Worm (Caenorhabditis elegans) whole organism, L1 larva: ENCODE results near the gene T07F10.3.

ENCODE experiments used
- C34B4.2 ChIP-seq: sonication (generic microtip); optimal IDR thresholded peaks from 2 replicates; lab custom pipeline; 2017; ENCODE audit warnings: mild to moderate bottlenecking, missing genetic modification characterization, missing compliant biosample characterization
- Y116A8C.19 ChIP-seq: sonication (generic microtip); optimal IDR thresholded peaks from 2 replicates; lab custom pipeline; 2016; ENCODE audit warnings: missing compliant biosample characterization, missing genetic modification characterization, borderline replicate concordance
- aha-1 ChIP-seq: fragments of 150-350 bp; optimal IDR thresholded peaks from 2 replicates; lab custom pipeline; 2014; ENCODE audit warnings: missing biosample characterization, missing genetic modification characterization
- aly-2 ChIP-seq: fragments of 150-350 bp; optimal IDR thresholded peaks from 2 replicates; lab custom pipeline; 2014; ENCODE audit warnings: missing biosample characterization, missing genetic modification characterization
- ceh-63 ChIP-seq: fragments of 200-800 bp; sonication (Bioruptor generic); optimal IDR thresholded peaks from 2 replicates; lab custom pipeline; 2018; ENCODE audit warnings: mild to moderate bottlenecking, missing genetic modification characterization, missing compliant biosample characterization
- ceh-8 ChIP-seq: fragments of 200-800 bp; sonication (Bioruptor generic); optimal IDR thresholded peaks from 2 replicates; lab custom pipeline; 2018; ENCODE audit warnings: mild to moderate bottlenecking, missing genetic modification characterization, moderate library complexity, missing compliant biosample characterization
- ceh-88 ChIP-seq: fragments of 200-800 bp; sonication (Bioruptor generic); IDR thresholded peaks from 2 replicates; pipeline ENCODE4 v1.3.6; 2022; ENCODE audit warnings: missing genetic modification characterization, missing compliant biosample characterization
- ceh-90 ChIP-seq: sonication (generic microtip); optimal IDR thresholded peaks from 2 replicates; lab custom pipeline; 2016; ENCODE audit warnings: missing genetic modification characterization, missing compliant biosample characterization
- dpl-1 ChIP-seq, 3 experiments: fragments of 150-350 bp in 2 of 3; sonication (generic microtip) in 1 of 3; optimal IDR thresholded peaks; 2 replicates each; lab custom pipeline; 2014 to 2017; ENCODE audit warnings: missing biosample characterization in 3 of 3, missing genetic modification characterization in 3 of 3, missing genetic modification reagents in 3 of 3
- efl-1 ChIP-seq, 4 experiments: fragments of 150-350 bp; optimal IDR thresholded peaks in 3 of 4; peaks in 1 of 4; 1 replicate in 1 of 4; 2 replicates in 3 of 4; lab custom pipeline; 2014; ENCODE audit warnings: missing biosample characterization in 2 of 4, missing genetic modification characterization in 2 of 4, missing genetic modification reagents in 2 of 4
- egl-13 ChIP-seq: sonication (generic microtip); optimal IDR thresholded peaks from 2 replicates; lab custom pipeline; 2016; ENCODE audit warnings: missing genotype, missing genetic modification reagents, missing genetic modification characterization, missing compliant biosample characterization
- egl-27 ChIP-seq, 2 experiments: fragments of 150-350 bp in 1 of 2; sonication (generic microtip); optimal IDR thresholded peaks; 3 replicates each; lab custom pipeline; 2017 to 2018; ENCODE audit warnings: missing biosample characterization in 2 of 2, missing genetic modification characterization in 2 of 2, missing genetic modification reagents in 2 of 2
- elt-2 ChIP-seq: sonication (generic microtip); optimal IDR thresholded peaks from 2 replicates; lab custom pipeline; 2016; ENCODE audit warnings: missing genetic modification characterization, mild to moderate bottlenecking, inconsistent platforms, missing compliant biosample characterization, missing genetic modification reagents
- fkh-8 ChIP-seq: sonication (generic microtip); optimal IDR thresholded peaks from 2 replicates; lab custom pipeline; 2016; ENCODE audit warnings: mild to moderate bottlenecking, missing genetic modification characterization, missing compliant biosample characterization
- fos-1 ChIP-seq: fragments of 150-350 bp; optimal IDR thresholded peaks from 2 replicates; lab custom pipeline; 2014; ENCODE audit warnings: missing biosample characterization, missing genetic modification characterization
- hlh-4 ChIP-seq: sonication (generic microtip); optimal IDR thresholded peaks from 2 replicates; lab custom pipeline; 2016; ENCODE audit warnings: mild to moderate bottlenecking, missing genetic modification characterization, missing compliant biosample characterization
- hpl-2 ChIP-seq: fragments of 150-350 bp; optimal IDR thresholded peaks from 2 replicates; lab custom pipeline; 2014; ENCODE audit warnings: missing biosample characterization, missing genetic modification reagents, missing genetic modification characterization
- isw-1 ChIP-seq: fragments of 200-800 bp; sonication (Bioruptor generic); IDR thresholded peaks from 2 replicates; pipeline ENCODE4 v1.3.6; 2022; ENCODE audit warnings: missing genetic modification characterization, missing compliant biosample characterization
- jun-1 ChIP-seq: fragments of 150-350 bp; optimal IDR thresholded peaks from 2 replicates; lab custom pipeline; 2014; ENCODE audit warnings: missing biosample characterization, missing genetic modification reagents, missing genetic modification characterization
- lin-13 ChIP-seq: fragments of 150-350 bp; optimal IDR thresholded peaks from 2 replicates; lab custom pipeline; 2014; ENCODE audit warnings: missing biosample characterization, missing genetic modification reagents, missing genetic modification characterization
- lin-14 ChIP-seq: fragments of 200-800 bp; sonication (Bioruptor generic); optimal IDR thresholded peaks from 2 replicates; lab custom pipeline; 2018; ENCODE audit warnings: mild to moderate bottlenecking, missing genetic modification characterization, moderate library complexity, missing compliant biosample characterization
- lin-15B ChIP-seq: fragments of 150-350 bp; sonication (generic microtip); optimal IDR thresholded peaks from 3 replicates; lab custom pipeline; 2014; ENCODE audit warnings: missing biosample characterization, missing genetic modification characterization
- lsy-2 ChIP-seq, 2 experiments: fragments of 150-350 bp; optimal IDR thresholded peaks; 2 replicates each; lab custom pipeline; 2014; ENCODE audit warnings: missing biosample characterization in 2 of 2, missing genetic modification characterization in 2 of 2
- mdl-1 ChIP-seq, 2 experiments: fragments of 150-350 bp; optimal IDR thresholded peaks; 2 replicates each; lab custom pipeline; 2014 to 2017; ENCODE audit warnings: missing biosample characterization in 2 of 2, missing genetic modification characterization in 2 of 2, inconsistent platforms in 1 of 2
- nhr-11 ChIP-seq: fragments of 150-350 bp; optimal IDR thresholded peaks from 2 replicates; lab custom pipeline; 2014; ENCODE audit warnings: missing biosample characterization, missing genetic modification characterization
- nhr-19 ChIP-seq: fragments of 200-800 bp; sonication (Bioruptor generic); conservative IDR thresholded peaks from 2 replicates; pipeline ENCODE4 v1.3.6; 2022; ENCODE audit warnings: missing genetic modification characterization, missing compliant biosample characterization
- nhr-20 ChIP-seq: sonication (generic microtip); optimal IDR thresholded peaks from 2 replicates; lab custom pipeline; 2016; ENCODE audit warnings: mild to moderate bottlenecking, missing genetic modification characterization, missing compliant biosample characterization
- nhr-28 ChIP-seq: fragments of 150-350 bp; optimal IDR thresholded peaks from 2 replicates; lab custom pipeline; 2014; ENCODE audit warnings: missing biosample characterization, missing genetic modification characterization
- pax-3 ChIP-seq: fragments of 200-800 bp; sonication (Bioruptor generic); optimal IDR thresholded peaks from 2 replicates; lab custom pipeline; 2018; ENCODE audit warnings: mild to moderate bottlenecking, missing genetic modification characterization, moderate library complexity, missing compliant biosample characterization
- pqm-1 ChIP-seq: sonication (generic microtip); optimal IDR thresholded peaks from 3 replicates; lab custom pipeline; 2017; ENCODE audit warnings: missing biosample characterization, missing genetic modification characterization
- skn-1 ChIP-seq: fragments of 150-350 bp; optimal IDR thresholded peaks from 2 replicates; lab custom pipeline; 2014; ENCODE audit warnings: missing biosample characterization, missing genetic modification characterization
- snu-23 ChIP-seq: sonication (generic microtip); optimal IDR thresholded peaks from 2 replicates; lab custom pipeline; 2016; ENCODE audit warnings: missing genetic modification characterization, missing compliant biosample characterization
- sptf-1 ChIP-seq: fragments of 150-350 bp; optimal IDR thresholded peaks from 2 replicates; lab custom pipeline; 2014; ENCODE audit warnings: missing biosample characterization, missing genetic modification characterization
- swsn-7 ChIP-seq: sonication (generic microtip); optimal IDR thresholded peaks from 2 replicates; lab custom pipeline; 2016; ENCODE audit warnings: missing genetic modification characterization, missing compliant biosample characterization
- tlp-1 ChIP-seq: fragments of 150-350 bp; optimal IDR thresholded peaks from 2 replicates; lab custom pipeline; 2014; ENCODE audit warnings: missing biosample characterization, missing genetic modification characterization
- unc-130 ChIP-seq: fragments of 150-350 bp; optimal IDR thresholded peaks from 2 replicates; lab custom pipeline; 2017; ENCODE audit warnings: missing biosample characterization, missing genetic modification characterization, inconsistent platforms
- unc-30 ChIP-seq: sonication (generic microtip); optimal IDR thresholded peaks from 2 replicates; lab custom pipeline; 2017; ENCODE audit warnings: missing biosample characterization, missing genetic modification characterization
- unc-98 ChIP-seq: fragments of 200-800 bp; sonication (Bioruptor generic); IDR thresholded peaks from 2 replicates; pipeline ENCODE4 v1.3.6; 2022; ENCODE audit warnings: missing genetic modification characterization, missing compliant biosample characterization
- vab-15 ChIP-seq: sonication (generic microtip); optimal IDR thresholded peaks from 2 replicates; lab custom pipeline; 2017; ENCODE audit warnings: missing genotype, mild to moderate bottlenecking, missing genetic modification characterization, missing compliant biosample characterization
- zag-1 ChIP-seq: fragments of 150-350 bp; optimal IDR thresholded peaks from 2 replicates; lab custom pipeline; 2014; ENCODE audit warnings: missing biosample characterization, missing genetic modification characterization
- ztf-11 ChIP-seq, 2 experiments: sonication (generic microtip); optimal IDR thresholded peaks; 2 replicates each; lab custom pipeline; 2016 to 2017; ENCODE audit warnings: missing genetic modification characterization in 2 of 2, missing biosample characterization in 1 of 2, missing compliant biosample characterization in 1 of 2

Gene T07F10.3

ce11 chrV:12844748-12845147, 25.1 kb downstream of the T07F10.3 start:
- no peak for TF ChIP-seq Y116A8C.19 (tag; lab: Kevin White, UChicago)
- no peak for TF ChIP-seq zag-1 (tag; lab: Kevin White, UChicago)
- TF ChIP-seq skn-1, result no peak
- no peak for TF ChIP-seq pax-3 (tag; lab: Kevin White, UChicago)
- no peak for TF ChIP-seq aha-1
- no peak for TF ChIP-seq isw-1
- no peak for TF ChIP-seq snu-23 (GFP tag; lab: Kevin White, UChicago)
- no peak for TF ChIP-seq nhr-28
- no peak for TF ChIP-seq jun-1 (tag; lab: Kevin White, UChicago)
- TF ChIP-seq egl-13, result no peak
- no peak for TF ChIP-seq ceh-63
- TF ChIP-seq pqm-1, result no peak
- TF ChIP-seq lin-13 (GFP tag; lab: Kevin White, UChicago), result no peak
- no peak for TF ChIP-seq nhr-20
- TF ChIP-seq ceh-90 (tag; lab: Kevin White, UChicago), result no peak
- no peak for TF ChIP-seq fos-1
- TF ChIP-seq lsy-2 (tag; optimal IDR thresholded peaks at IDR 0.05; lab: Kevin White, UChicago), result no peak
- no peak for TF ChIP-seq ztf-11 (tag; optimal IDR thresholded peaks at IDR 0.05; lab: Kevin White, UChicago)
- no peak for TF ChIP-seq swsn-7 (tag; lab: Kevin White, UChicago)

DNA sequence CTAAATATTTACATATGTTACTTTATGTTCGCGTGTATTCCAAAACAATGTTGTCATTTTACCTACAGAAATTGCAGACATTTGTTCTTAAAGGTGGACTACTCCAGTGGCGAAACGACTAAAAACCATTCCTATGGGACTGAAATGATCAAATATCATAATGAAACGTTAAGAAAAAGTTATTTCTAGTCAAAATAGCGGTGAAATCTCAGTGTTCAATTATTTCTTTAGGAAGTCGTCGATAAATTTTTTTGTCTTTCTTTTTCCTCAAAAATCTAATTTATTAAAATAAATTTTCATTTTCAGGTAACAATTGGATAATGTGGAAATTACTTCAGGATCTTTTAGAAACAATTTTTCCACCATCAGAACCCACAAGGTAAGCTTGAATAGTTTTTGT, 34.5 kb downstream of the T07F10.3 start, which contains the start of gene C44H9.4:
Gene C44H9.4 (plus strand): TSS at position 301 of the 400 bp plus-strand sequence.
- no peak for TF ChIP-seq nhr-19 (GFP tag; lab: Robert Waterston, UW)
- no peak for TF ChIP-seq unc-30 (tag; lab: Kevin White, UChicago)
- no peak for TF ChIP-seq dpl-1 (GFP tag; optimal IDR thresholded peaks at IDR 0.05; lab: Kevin White, UChicago)

DNA sequence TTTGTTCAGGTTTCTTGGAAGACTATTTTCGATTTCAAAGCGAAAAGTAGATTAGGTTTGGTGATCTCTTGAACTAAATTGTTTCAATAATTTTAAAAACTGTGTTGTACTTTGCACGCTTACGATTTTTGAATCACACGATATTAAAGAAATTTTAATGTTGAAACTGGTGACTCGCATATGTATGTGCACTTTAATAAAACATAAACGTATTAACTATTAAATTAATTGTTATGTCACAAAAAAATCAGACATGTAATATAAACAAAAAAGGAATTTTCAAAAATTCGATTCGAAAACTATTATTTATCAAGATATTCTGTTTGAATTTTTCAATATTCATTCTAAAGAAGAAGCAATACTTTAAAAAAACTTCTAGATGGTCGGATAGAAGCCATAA, 42.6 kb downstream of the T07F10.3 start, which contains the start of gene ugt-15:
Gene ugt-15 (plus strand): TSS at position 301 of the 400 bp plus-strand sequence.
- TF ChIP-seq swsn-7 (tag; lab: Kevin White, UChicago) (no peak), C34B4.2 (tag; lab: Kevin White, UChicago) (no peak), unc-130 (tag; lab: Kevin White, UChicago) (no peak), aly-2 (tag; lab: Kevin White, UChicago) (no peak), sptf-1 (no peak), elt-2 (no peak)

- TF ChIP-seq skn-1 (no peak), nhr-20 (peak; percentile 50), lin-14 (no peak), elt-2 (peak; percentile 78)
Measured at ce11 chrV:12824777-12825176, 45.1 kb downstream of the T07F10.3 start, which contains the start of gene ugt-16. Gene ugt-16 (plus strand): TSS chrV:12825024.

- peak; percentile 64 for TF ChIP-seq elt-2
- peak; percentile 44 for TF ChIP-seq nhr-20
- no peak for TF ChIP-seq nhr-11 (tag; lab: Kevin White, UChicago)
Measured at ce11 chrV:12822065-12822464, 47.8 kb downstream of the T07F10.3 start.

ce11 chrV:12819792-12820453, 49.9 kb downstream of the T07F10.3 start, which contains the start of the genes ZC443.4 and ugt-18:
Gene ZC443.4 (minus strand): TSS chrV:12819886.
Gene ugt-18 (plus strand): TSS chrV:12820260.
- TF ChIP-seq elt-2, result peak; percentile 19
- no peak for TF ChIP-seq hlh-4
- TF ChIP-seq skn-1, result no peak
- no peak for TF ChIP-seq unc-30 (tag; lab: Kevin White, UChicago)
- no peak for TF ChIP-seq pax-3 (tag; lab: Kevin White, UChicago)

ce11 chrV:12819155-12819554, 50.7 kb downstream of the T07F10.3 start:
- no peak for TF ChIP-seq ceh-8 (GFP tag; lab: Kevin White, UChicago)
- TF ChIP-seq mdl-1 (tag; optimal IDR thresholded peaks at IDR 0.05; lab: Kevin White, UChicago), result no peak
- no peak for TF ChIP-seq ceh-88 (GFP tag; lab: Robert Waterston, UW)
- TF ChIP-seq unc-98 (GFP tag; lab: Robert Waterston, UW), result no peak
- peak; percentile 81 for TF ChIP-seq lin-14
- no peak for TF ChIP-seq vab-15
- no peak for TF ChIP-seq hpl-2
- peak; percentile 20 for TF ChIP-seq nhr-20
- TF ChIP-seq fkh-8 (tag; lab: Kevin White, UChicago), result peak; percentile 88
- TF ChIP-seq nhr-11 (tag; lab: Kevin White, UChicago), result no peak
- no peak for TF ChIP-seq efl-1 (optimal IDR thresholded peaks at IDR 0.05; lab: Kevin White, UChicago)
- TF ChIP-seq efl-1 (GFP tag; optimal IDR thresholded peaks at IDR 0.05 in 1 of 2; lab: Kevin White, UChicago), result peak in 1 of 2 experiments; percentile 64
- TF ChIP-seq tlp-1 (tag; lab: Kevin White, UChicago), result no peak
- TF ChIP-seq egl-27 (tag; optimal IDR thresholded peaks at IDR 0.05; lab: Kevin White, UChicago), result no peak
- no peak for TF ChIP-seq lin-15B (tag; lab: Kevin White, UChicago)
